Worm (Caenorhabditis elegans) whole organism, young adult: ENCODE results near the gene coq-5.

ENCODE experiments used
- B0019.2 ChIP-seq: fragments of 200-800 bp; sonication (Bioruptor generic); conservative IDR thresholded peaks from 2 replicates; pipeline ENCODE4 v1.3.6; 2022; ENCODE audit warnings: missing genetic modification reagents, missing genetic modification characterization, missing compliant biosample characterization
- C17E4.6 ChIP-seq: fragments of 200-800 bp; sonication (Bioruptor generic); IDR thresholded peaks from 2 replicates; pipeline ENCODE4 v1.3.6; 2022; ENCODE audit warnings: missing genetic modification reagents, missing genetic modification characterization, missing compliant biosample characterization
- F23B12.7 ChIP-seq: sonication (generic microtip); optimal IDR thresholded peaks from 2 replicates; lab custom pipeline; 2017; ENCODE audit warnings: missing genetic modification characterization, mild to moderate bottlenecking, missing compliant biosample characterization, antibody characterized with exemption, moderate library complexity; ENCODE audit not compliant: insufficient read depth
- F37B4.10 ChIP-seq: fragments of 200-800 bp; sonication (Bioruptor generic); IDR thresholded peaks from 2 replicates; pipeline ENCODE4 v1.3.6; 2022; ENCODE audit warnings: missing genetic modification characterization, missing compliant biosample characterization
- F55B11.4 ChIP-seq: sonication (generic microtip); optimal IDR thresholded peaks from 2 replicates; lab custom pipeline; 2016; ENCODE audit warnings: missing compliant biosample characterization, missing genetic modification characterization, borderline replicate concordance; ENCODE audit not compliant: insufficient read depth
- K11D2.4 ChIP-seq: fragments of 200-800 bp; sonication (Bioruptor generic); IDR thresholded peaks from 2 replicates; pipeline ENCODE4 v1.3.6; 2022; ENCODE audit warnings: missing genetic modification reagents, missing genetic modification characterization, missing compliant biosample characterization
- K12H6.12 ChIP-seq: fragments of 200-800 bp; sonication (Bioruptor generic); optimal IDR thresholded peaks from 2 replicates; lab custom pipeline; 2018; ENCODE audit warnings: mild to moderate bottlenecking, missing genetic modification characterization, missing compliant biosample characterization
- Y53G8AR.9 ChIP-seq: fragments of 200-800 bp; sonication (Bioruptor generic); conservative IDR thresholded peaks from 2 replicates; pipeline ENCODE4 v1.3.6; 2022; ENCODE audit warnings: missing genetic modification reagents, missing genetic modification characterization, missing compliant biosample characterization
- Y67H2A.10 ChIP-seq: fragments of 200-800 bp; sonication (Bioruptor generic); conservative IDR thresholded peaks from 2 replicates; pipeline ENCODE4 v1.3.6; 2022; ENCODE audit warnings: missing genetic modification reagents, missing genetic modification characterization, missing compliant biosample characterization
- attf-3 ChIP-seq: fragments of 200-800 bp; sonication (Bioruptor generic); conservative IDR thresholded peaks from 2 replicates; pipeline ENCODE4 v1.3.6; 2022; ENCODE audit warnings: missing genetic modification reagents, missing genetic modification characterization, missing compliant biosample characterization
- ceh-27 ChIP-seq: fragments of 200-800 bp; sonication (Bioruptor generic); optimal IDR thresholded peaks from 2 replicates; lab custom pipeline; 2018; ENCODE audit warnings: mild to moderate bottlenecking, missing genetic modification characterization, moderate library complexity, missing compliant biosample characterization
- ceh-58 ChIP-seq: fragments of 200-800 bp; sonication (Bioruptor generic); IDR thresholded peaks from 2 replicates; pipeline ENCODE4 v1.3.6; 2022; ENCODE audit warnings: missing genetic modification characterization, missing compliant biosample characterization
- ceh-79 ChIP-seq: sonication (generic microtip); optimal IDR thresholded peaks from 2 replicates; lab custom pipeline; 2017; ENCODE audit warnings: mild to moderate bottlenecking, missing genetic modification characterization, missing compliant biosample characterization
- ceh-91 ChIP-seq: fragments of 200-800 bp; sonication (Bioruptor generic); IDR thresholded peaks from 2 replicates; pipeline ENCODE4 v1.3.6; 2022; ENCODE audit warnings: missing genetic modification reagents, missing genetic modification characterization, missing compliant biosample characterization
- egl-18 ChIP-seq: fragments of 200-800 bp; sonication (Bioruptor generic); IDR thresholded peaks from 2 replicates; pipeline ENCODE4 v1.3.6; 2022; ENCODE audit warnings: missing genetic modification reagents, missing genetic modification characterization, missing compliant biosample characterization
- him-1 ChIP-seq: sonication (generic microtip); optimal IDR thresholded peaks from 2 replicates; lab custom pipeline; 2016; ENCODE audit warnings: missing genotype, missing genetic modification reagents, missing genetic modification characterization, missing compliant biosample characterization
- hlh-12 ChIP-seq: sonication (generic microtip); optimal IDR thresholded peaks from 2 replicates; lab custom pipeline; 2016; ENCODE audit warnings: missing genetic modification characterization, missing compliant biosample characterization
- hmg-20 ChIP-seq: fragments of 200-800 bp; sonication (Bioruptor generic); IDR thresholded peaks from 2 replicates; pipeline ENCODE4 v1.3.6; 2022; ENCODE audit warnings: missing genetic modification reagents, missing genetic modification characterization, missing compliant biosample characterization
- hsf-1 ChIP-seq: fragments of 200-800 bp; sonication (Bioruptor generic); IDR thresholded peaks from 2 replicates; pipeline ENCODE4 v1.3.6; 2022; ENCODE audit warnings: missing genetic modification reagents, missing genetic modification characterization, missing compliant biosample characterization
- lag-1 ChIP-seq: fragments of 200-800 bp; sonication (Bioruptor generic); IDR thresholded peaks from 2 replicates; pipeline ENCODE4 v1.3.6; 2022; ENCODE audit warnings: missing genetic modification reagents, missing genetic modification characterization, missing compliant biosample characterization
- lin-26 ChIP-seq: fragments of 200-800 bp; sonication (Bioruptor generic); IDR thresholded peaks from 2 replicates; pipeline ENCODE4 v1.3.6; 2022; ENCODE audit warnings: missing genetic modification reagents, missing genetic modification characterization, missing compliant biosample characterization
- lin-40 ChIP-seq: sonication (generic microtip); optimal IDR thresholded peaks from 2 replicates; lab custom pipeline; 2016; ENCODE audit warnings: missing genetic modification characterization, mild to moderate bottlenecking, missing compliant biosample characterization, missing genotype, missing genetic modification reagents
- lin-54 ChIP-seq: fragments of 200-800 bp; sonication (Bioruptor generic); optimal IDR thresholded peaks from 2 replicates; lab custom pipeline; 2018; ENCODE audit warnings: mild to moderate bottlenecking, missing genetic modification characterization, missing compliant biosample characterization
- lir-1 ChIP-seq: fragments of 200-800 bp; sonication (Bioruptor generic); conservative IDR thresholded peaks from 2 replicates; pipeline ENCODE4 v1.3.6; 2022; ENCODE audit warnings: missing genetic modification reagents, missing genetic modification characterization, missing compliant biosample characterization
- lsy-27 ChIP-seq: sonication (generic microtip); optimal IDR thresholded peaks from 2 replicates; lab custom pipeline; 2017; ENCODE audit warnings: missing genetic modification characterization, mild to moderate bottlenecking, missing compliant biosample characterization, antibody characterized with exemption, missing genotype, borderline replicate concordance; ENCODE audit not compliant: insufficient read depth
- madf-10 ChIP-seq: sonication (generic microtip); optimal IDR thresholded peaks from 2 replicates; lab custom pipeline; 2016; ENCODE audit warnings: mild to moderate bottlenecking, missing genetic modification characterization, missing compliant biosample characterization
- madf-6 ChIP-seq: fragments of 200-800 bp; sonication (Bioruptor generic); IDR thresholded peaks from 2 replicates; pipeline ENCODE4 v1.3.6; 2022; ENCODE audit warnings: missing genetic modification reagents, missing genetic modification characterization, missing compliant biosample characterization
- madf-8 ChIP-seq: fragments of 200-800 bp; sonication (Bioruptor generic); conservative IDR thresholded peaks from 2 replicates; pipeline ENCODE4 v1.3.6; 2022; ENCODE audit warnings: missing genetic modification reagents, missing genetic modification characterization, missing compliant biosample characterization
- mcd-1 ChIP-seq: fragments of 200-800 bp; sonication (Bioruptor generic); IDR thresholded peaks from 2 replicates; pipeline ENCODE4 v1.3.6; 2022; ENCODE audit warnings: missing genetic modification reagents, missing genetic modification characterization, missing compliant biosample characterization
- nfya-1 ChIP-seq: sonication (generic microtip); optimal IDR thresholded peaks from 2 replicates; lab custom pipeline; 2017; ENCODE audit warnings: antibody characterized with exemption, missing compliant biosample characterization, missing genetic modification characterization, borderline replicate concordance; ENCODE audit not compliant: insufficient read depth
- nfyb-1 ChIP-seq: fragments of 200-800 bp; sonication (Bioruptor generic); IDR thresholded peaks from 2 replicates; pipeline ENCODE4 v1.3.6; 2022; ENCODE audit warnings: missing genetic modification reagents, missing genetic modification characterization, missing compliant biosample characterization
- nhr-120 ChIP-seq: fragments of 200-800 bp; sonication (Bioruptor generic); IDR thresholded peaks from 2 replicates; pipeline ENCODE4 v1.3.6; 2022; ENCODE audit warnings: missing genetic modification characterization, missing compliant biosample characterization
- nhr-27 ChIP-seq: fragments of 200-800 bp; sonication (Bioruptor generic); optimal IDR thresholded peaks from 2 replicates; lab custom pipeline; 2018; ENCODE audit warnings: mild to moderate bottlenecking, missing genetic modification characterization, moderate library complexity, missing compliant biosample characterization
- pha-4 ChIP-seq: fragments of 150-350 bp; sonication (generic microtip); optimal IDR thresholded peaks from 2 replicates; lab custom pipeline; 2014; ENCODE audit warnings: missing biosample characterization, missing genetic modification reagents, missing genetic modification characterization
- rec-8 ChIP-seq, 2 experiments: sonication (generic microtip); optimal IDR thresholded peaks; 2 replicates each; lab custom pipeline; 2016; ENCODE audit warnings: mild to moderate bottlenecking in 2 of 2, missing genetic modification characterization in 2 of 2, missing genetic modification reagents in 2 of 2, missing genotype in 2 of 2, missing biosample characterization in 1 of 2, missing compliant biosample characterization in 1 of 2, moderate library complexity in 1 of 2
- rpc-1 ChIP-seq, 2 experiments: fragments of 150-350 bp in 1 of 2; sonication (generic microtip) in 1 of 2; optimal IDR thresholded peaks; 2 replicates each; lab custom pipeline; 2014 to 2018; ENCODE audit warnings: missing biosample characterization in 1 of 2, missing genetic modification characterization in 1 of 2, missing genetic modification reagents in 1 of 2, missing genotype in 1 of 2
- sea-2 ChIP-seq: fragments of 200-800 bp; sonication (Bioruptor generic); IDR thresholded peaks from 2 replicates; pipeline ENCODE4 v1.3.6; 2022; ENCODE audit warnings: missing genetic modification characterization, missing compliant biosample characterization
- snpc-1.1 ChIP-seq: sonication (generic microtip); optimal IDR thresholded peaks from 2 replicates; lab custom pipeline; 2017; ENCODE audit warnings: missing genetic modification characterization, mild to moderate bottlenecking, missing compliant biosample characterization, antibody characterized with exemption, moderate library complexity, missing genotype, missing genetic modification reagents; ENCODE audit not compliant: insufficient read depth
- snpc-1.3 ChIP-seq: sonication (generic microtip); optimal IDR thresholded peaks from 2 replicates; lab custom pipeline; 2017; ENCODE audit warnings: missing genetic modification characterization, mild to moderate bottlenecking, missing compliant biosample characterization, antibody characterized with exemption, moderate library complexity, missing genotype, missing genetic modification reagents; ENCODE audit not compliant: insufficient read depth
- snpc-3.4 ChIP-seq: sonication (generic microtip); optimal IDR thresholded peaks from 2 replicates; lab custom pipeline; 2017; ENCODE audit warnings: missing genetic modification characterization, mild to moderate bottlenecking, missing compliant biosample characterization, antibody characterized with exemption, moderate library complexity, missing genotype, missing genetic modification reagents
- snpc-4 ChIP-seq, 5 experiments: fragments of 150-350 bp in 1 of 5; sonication (generic microtip) in 4 of 5; optimal IDR thresholded peaks; 2 replicates each; lab custom pipeline; 2014 to 2018; ENCODE audit warnings: missing genetic modification characterization in 5 of 5, missing biosample characterization in 3 of 5, antibody characterized with exemption in 2 of 5, mild to moderate bottlenecking in 2 of 5, missing compliant biosample characterization in 2 of 5, missing genotype in 2 of 5, moderate library complexity in 2 of 5, missing genetic modification reagents in 1 of 5
- tbp1 ChIP-seq: fragments of 200-800 bp; sonication (Bioruptor generic); optimal IDR thresholded peaks from 2 replicates; lab custom pipeline; 2018; ENCODE audit warnings: mild to moderate bottlenecking, missing genetic modification characterization, missing compliant biosample characterization
- tbx-9 ChIP-seq: sonication (generic microtip); optimal IDR thresholded peaks from 2 replicates; lab custom pipeline; 2016; ENCODE audit warnings: borderline replicate concordance, missing genetic modification characterization, inconsistent platforms, missing compliant biosample characterization
- unc-62 ChIP-seq: fragments of 150-350 bp; optimal IDR thresholded peaks from 2 replicates; lab custom pipeline; 2014; ENCODE audit warnings: missing biosample characterization, missing genetic modification reagents, missing genetic modification characterization
- xnd-1 ChIP-seq: sonication (generic microtip); optimal IDR thresholded peaks from 2 replicates; lab custom pipeline; 2016; ENCODE audit warnings: missing genotype, missing genetic modification reagents, missing genetic modification characterization, missing compliant biosample characterization
- ztf-3 ChIP-seq: fragments of 200-800 bp; sonication (Bioruptor generic); optimal IDR thresholded peaks from 2 replicates; lab custom pipeline; 2018; ENCODE audit warnings: mild to moderate bottlenecking, missing genetic modification characterization, missing compliant biosample characterization

coq-5 gene

ce11 chrIII:7855468-7855867 lies 2.8 kb downstream of the coq-5 start:
- TF ChIP-seq hmg-20 (no peak), madf-8 (GFP tag; lab: Robert Waterston, UW) (peak; percentile 11; the same call in 1 of the 2 replicates), lin-54 (GFP tag; lab: Kevin White, UChicago) (peak; percentile 68), K12H6.12 (no peak), lag-1 (GFP tag; lab: Robert Waterston, UW) (no peak), hsf-1 (GFP tag; lab: Robert Waterston, UW) (peak; percentile 73), snpc-1.1 (tag; lab: Kevin White, UChicago) (peak; percentile 25), nhr-27 (tag; lab: Kevin White, UChicago) (no peak), F37B4.10 (GFP tag; lab: Robert Waterston, UW) (no peak), rpc-1 (optimal IDR thresholded peaks at IDR 0.05; lab: Kevin White, UChicago) (no peak), rpc-1 (tag; optimal IDR thresholded peaks at IDR 0.05; lab: Kevin White, UChicago) (no peak), snpc-1.3 (tag; lab: Kevin White, UChicago) (peak; percentile 11), Y67H2A.10 (no peak), attf-3 (GFP tag; lab: Robert Waterston, UW) (no peak), him-1 (peak; percentile 53), egl-18 (GFP tag; lab: Robert Waterston, UW) (no peak), nfyb-1 (GFP tag; lab: Robert Waterston, UW) (no peak; the same call in 1 of the 2 replicates), snpc-3.4 (tag; lab: Kevin White, UChicago) (peak; percentile 79), nhr-120 (GFP tag; lab: Robert Waterston, UW) (no peak), ceh-91 (GFP tag; lab: Robert Waterston, UW) (no peak), lsy-27 (tag; lab: Kevin White, UChicago) (no peak), C17E4.6 (0 out of 2 replicates have a peak, but pooled peaks have one; percentile 11), madf-10 (tag; lab: Kevin White, UChicago) (no peak), ceh-27 (no peak), madf-6 (peak; percentile 58), F23B12.7 (tag; lab: Kevin White, UChicago) (no peak), ceh-58 (GFP tag; lab: Robert Waterston, UW) (no peak), unc-62 (GFP tag; lab: Kevin White, UChicago) (no peak), nfya-1 (tag; lab: Kevin White, UChicago) (no peak), lir-1 (no peak), mcd-1 (GFP tag; lab: Robert Waterston, UW) (no peak), Y53G8AR.9 (GFP tag; lab: Robert Waterston, UW) (peak; percentile 53; the same call in 1 of the 2 replicates), K11D2.4 (GFP tag; lab: Robert Waterston, UW) (no peak), F55B11.4 (tag; lab: Kevin White, UChicago) (no peak), xnd-1 (tag; lab: Kevin White, UChicago) (no peak), ztf-3 (no peak), hlh-12 (tag; lab: Kevin White, UChicago) (no peak), tbp1 (no peak), B0019.2 (GFP tag; lab: Robert Waterston, UW) (no peak), ceh-79 (tag; lab: Kevin White, UChicago) (no peak), rec-8 (tag; optimal IDR thresholded peaks at IDR 0.05; lab: Kevin White, UChicago) (no peak), tbx-9 (tag; lab: Kevin White, UChicago) (no peak), snpc-4 (GFP tag; optimal IDR thresholded peaks at IDR 0.05; lab: Kevin White, UChicago) (peak; percentile 20), snpc-4 (tag; optimal IDR thresholded peaks at IDR 0.05; lab: Kevin White, UChicago) (peak in 1 of 4 experiments; percentile 53), sea-2 (no peak), lin-40 (tag; lab: Kevin White, UChicago) (no peak), lin-26 (peak; percentile 77), pha-4 (tag; lab: Kevin White, UChicago) (no peak)
